Fruit fly (Drosophila melanogaster) whole organism, embryonic: Measurements from ENCODE around the gene CG18213.

Experiments
- CG10462 ChIP-seq: fragments of 200-800 bp; sonication (Bioruptor generic); optimal IDR thresholded peaks from 2 replicates; lab custom pipeline; 2016; ENCODE audit warnings: missing biosample characterization, missing genetic modification characterization
- CG11085 ChIP-seq: fragments of 200-800 bp; sonication (Bioruptor generic); IDR thresholded peaks from 2 replicates; pipeline ENCODE4 v1.3.6; 2022; ENCODE audit warnings: missing biosample characterization, missing genetic modification characterization
- CG11504 ChIP-seq: fragments of 200-800 bp; sonication (Bioruptor generic); optimal IDR thresholded peaks from 3 replicates; lab custom pipeline; 2019; ENCODE audit warnings: missing biosample characterization, mild to moderate bottlenecking, missing genetic modification characterization, moderate library complexity
- CG12299 ChIP-seq: fragments of 200-800 bp; sonication (Bioruptor generic); optimal IDR thresholded peaks from 2 replicates; lab custom pipeline; 2018; ENCODE audit warnings: missing biosample characterization, mild to moderate bottlenecking, missing genetic modification characterization
- CG12391 ChIP-seq: fragments of 200-800 bp; sonication (Bioruptor generic); optimal IDR thresholded peaks from 3 replicates; lab custom pipeline; 2018; ENCODE audit warnings: missing biosample characterization, mild to moderate bottlenecking, missing genetic modification characterization, moderate library complexity
- CG13424 ChIP-seq: fragments of 200-800 bp; sonication (Bioruptor generic); optimal IDR thresholded peaks from 2 replicates; lab custom pipeline; 2019; ENCODE audit warnings: missing biosample characterization, mild to moderate bottlenecking, missing genetic modification characterization, moderate library complexity
- CG13775 ChIP-seq: fragments of 200-800 bp; sonication (Bioruptor generic); optimal IDR thresholded peaks from 3 replicates; lab custom pipeline; 2017; ENCODE audit warnings: missing biosample characterization, mild to moderate bottlenecking, missing genetic modification characterization
- CG14667 ChIP-seq: fragments of 200-800 bp; sonication (Bioruptor generic); IDR thresholded peaks from 2 replicates; pipeline ENCODE4 v1.3.6; 2022; ENCODE audit warnings: missing biosample characterization, missing genetic modification characterization
- CG16815 ChIP-seq: fragments of 200-800 bp; sonication (Bioruptor generic); optimal IDR thresholded peaks from 3 replicates; lab custom pipeline; 2017; ENCODE audit warnings: missing biosample characterization, mild to moderate bottlenecking, missing genetic modification characterization
- CG17829 ChIP-seq: fragments of 200-800 bp; optimal IDR thresholded peaks from 2 replicates; lab custom pipeline; 2019; ENCODE audit warnings: missing biosample characterization, mild to moderate bottlenecking, missing genetic modification characterization, moderate library complexity
- CG2129 ChIP-seq: fragments of 200-800 bp; sonication (Bioruptor generic); IDR thresholded peaks from 2 replicates; pipeline ENCODE4 v1.3.6; 2022; ENCODE audit warnings: missing biosample characterization, missing genetic modification characterization; ENCODE audit not compliant: partially characterized antibody
- CG2875 ChIP-seq: fragments of 200-800 bp; sonication (Bioruptor generic); optimal IDR thresholded peaks from 2 replicates; lab custom pipeline; 2017; ENCODE audit warnings: missing biosample characterization, mild to moderate bottlenecking, missing genetic modification characterization, missing genetic modification reagents
- CG30020 ChIP-seq: fragments of 200-800 bp; optimal IDR thresholded peaks from 2 replicates; lab custom pipeline; 2019; ENCODE audit warnings: missing biosample characterization, mild to moderate bottlenecking, missing genetic modification characterization, moderate library complexity
- CG3847 ChIP-seq: fragments of 200-800 bp; sonication (Bioruptor generic); IDR thresholded peaks from 2 replicates; pipeline ENCODE4 v1.3.6; 2022; ENCODE audit warnings: missing biosample characterization, missing genetic modification characterization
- CG43689 ChIP-seq: fragments of 200-800 bp; sonication (Bioruptor generic); IDR thresholded peaks from 2 replicates; pipeline ENCODE4 v1.3.6; 2022; ENCODE audit warnings: missing biosample characterization, missing genetic modification characterization
- CG5953 ChIP-seq: fragments of 200-800 bp; sonication (Bioruptor generic); IDR thresholded peaks from 2 replicates; pipeline ENCODE4 v1.3.6; 2022; ENCODE audit warnings: missing biosample characterization, missing genetic modification characterization
- CG6272 ChIP-seq: fragments of 200-800 bp; sonication (Bioruptor generic); IDR thresholded peaks from 2 replicates; pipeline ENCODE4 v1.3.6; 2022; ENCODE audit warnings: missing biosample characterization, missing genetic modification characterization
- CG6813 ChIP-seq: fragments of 200-800 bp; sonication (Bioruptor generic); optimal IDR thresholded peaks from 2 replicates; lab custom pipeline; 2017; ENCODE audit warnings: missing biosample characterization, missing genetic modification characterization, mild to moderate bottlenecking, moderate library complexity, missing genetic modification reagents
- CG9727 ChIP-seq: fragments of 200-800 bp; sonication (Bioruptor generic); optimal IDR thresholded peaks from 3 replicates; lab custom pipeline; 2017; ENCODE audit warnings: missing biosample characterization, mild to moderate bottlenecking, missing genetic modification characterization
- D19A ChIP-seq: fragments of 200-800 bp; optimal IDR thresholded peaks from 3 replicates; lab custom pipeline; 2019; ENCODE audit warnings: missing biosample characterization, mild to moderate bottlenecking, missing genetic modification characterization, moderate library complexity
- Dek ChIP-seq: fragments of 200-800 bp; sonication (Bioruptor generic); optimal IDR thresholded peaks from 3 replicates; lab custom pipeline; 2019; ENCODE audit warnings: missing biosample characterization, mild to moderate bottlenecking, missing genetic modification characterization, moderate library complexity
- Gsc ChIP-seq: fragments of 200-800 bp; sonication (Bioruptor generic); IDR thresholded peaks from 2 replicates; pipeline ENCODE4 v1.3.6; 2022; ENCODE audit warnings: missing biosample characterization, missing genetic modification characterization
- Kr ChIP-seq: fragments of 200-800 bp; sonication (Bioruptor generic); optimal IDR thresholded peaks from 2 replicates; lab custom pipeline; 2017; ENCODE audit warnings: missing biosample characterization, mild to moderate bottlenecking, missing genetic modification characterization
- Optix ChIP-seq: fragments of 200-800 bp; sonication (Bioruptor generic); IDR thresholded peaks from 3 replicates; pipeline ENCODE4 v1.3.6; 2022; ENCODE audit warnings: missing biosample characterization, missing genetic modification characterization
- Ptx1 ChIP-seq: fragments of 200-800 bp; sonication (Bioruptor generic); IDR thresholded peaks from 2 replicates; pipeline ENCODE4 v1.3.6; 2022; ENCODE audit warnings: missing biosample characterization, missing genetic modification characterization
- Sox100B ChIP-seq: fragments of 200-800 bp; sonication (Bioruptor generic); optimal IDR thresholded peaks from 3 replicates; lab custom pipeline; 2018; ENCODE audit warnings: missing biosample characterization, mild to moderate bottlenecking, missing genetic modification characterization
- az2 ChIP-seq: fragments of 200-800 bp; sonication (Bioruptor generic); optimal IDR thresholded peaks from 3 replicates; lab custom pipeline; 2016; ENCODE audit warnings: missing biosample characterization, missing genetic modification characterization
- bsh ChIP-seq, 2 experiments: fragments of 200-800 bp; sonication (Bioruptor generic); optimal IDR thresholded peaks; 2 replicates each; lab custom pipeline; 2017 to 2018; ENCODE audit warnings: mild to moderate bottlenecking in 2 of 2, missing biosample characterization in 2 of 2, missing genetic modification characterization in 2 of 2, moderate library complexity in 1 of 2
- cas ChIP-seq: fragments of 200-800 bp; sonication (Bioruptor generic); IDR thresholded peaks from 2 replicates; pipeline ENCODE4 v1.3.6; 2022; ENCODE audit warnings: missing biosample characterization, missing genetic modification characterization
- dpn ChIP-seq, 2 experiments: fragments of 200-800 bp; sonication (Bioruptor generic); optimal IDR thresholded peaks; 3 replicates each; lab custom pipeline; 2016; ENCODE audit warnings: missing biosample characterization in 2 of 2, missing genetic modification characterization in 2 of 2
- esg ChIP-seq: fragments of 200-800 bp; sonication (Bioruptor generic); conservative IDR thresholded peaks from 2 replicates; pipeline ENCODE4 v1.3.6; 2022; ENCODE audit warnings: missing biosample characterization, missing genetic modification characterization
- fru ChIP-seq: fragments of >200 bp; optimal IDR thresholded peaks from 2 replicates; lab custom pipeline; 2017
- lmd ChIP-seq: fragments of 200-800 bp; sonication (Bioruptor generic); IDR thresholded peaks from 2 replicates; pipeline ENCODE4 v1.3.6; 2022; ENCODE audit warnings: missing biosample characterization, missing genetic modification characterization
- lola ChIP-seq, 3 experiments: fragments of >200 bp in 2 of 3; fragments of 200-800 bp in 1 of 3; sonication (Bioruptor generic) in 1 of 3; optimal IDR thresholded peaks; 2 replicates each; lab custom pipeline; 2017 to 2019; ENCODE audit warnings: missing biosample characterization in 3 of 3, missing genetic modification characterization in 3 of 3, mild to moderate bottlenecking in 1 of 3, moderate library complexity in 1 of 3
- mirr ChIP-seq: fragments of 200-800 bp; sonication (Bioruptor generic); optimal IDR thresholded peaks from 3 replicates; lab custom pipeline; 2018; ENCODE audit warnings: missing biosample characterization, mild to moderate bottlenecking, missing genetic modification characterization
- mld ChIP-seq: fragments of 200-800 bp; sonication (Bioruptor generic); IDR thresholded peaks from 3 replicates; pipeline ENCODE4 v1.3.6; 2022; ENCODE audit warnings: missing biosample characterization, missing genetic modification characterization; ENCODE audit not compliant: partially characterized antibody
- nmo ChIP-seq: fragments of 200-800 bp; sonication (Bioruptor generic); optimal IDR thresholded peaks from 2 replicates; lab custom pipeline; 2018; ENCODE audit warnings: missing biosample characterization, mild to moderate bottlenecking, missing genetic modification characterization, moderate library complexity
- oc ChIP-seq: fragments of 200-800 bp; sonication (Bioruptor generic); optimal IDR thresholded peaks from 2 replicates; lab custom pipeline; 2018; ENCODE audit warnings: missing biosample characterization, mild to moderate bottlenecking, missing genetic modification characterization, moderate library complexity
- prd ChIP-seq, 3 experiments: fragments of >200 bp in 2 of 3; fragments of 200-800 bp in 1 of 3; sonication (Bioruptor generic) in 1 of 3; optimal IDR thresholded peaks in 2 of 3; IDR thresholded peaks in 1 of 3; 2 replicates in 2 of 3; 3 replicates in 1 of 3; pipeline versions ENCODE4 v1.3.6 to Lab custom; 2017 to 2022; ENCODE audit warnings: missing biosample characterization in 1 of 3, missing genetic modification characterization in 1 of 3
- psq ChIP-seq: fragments of 200-800 bp; sonication (Bioruptor generic); optimal IDR thresholded peaks from 2 replicates; lab custom pipeline; 2017; ENCODE audit warnings: missing biosample characterization, missing genetic modification characterization
- ranshi ChIP-seq: fragments of 200-800 bp; sonication (Bioruptor generic); IDR thresholded peaks from 2 replicates; pipeline ENCODE4 v1.3.6; 2022; ENCODE audit warnings: missing biosample characterization, missing genetic modification characterization
- sqz ChIP-seq: fragments of 200-800 bp; sonication (Bioruptor generic); optimal IDR thresholded peaks from 3 replicates; lab custom pipeline; 2018; ENCODE audit warnings: missing biosample characterization, mild to moderate bottlenecking, missing genetic modification characterization
- tap ChIP-seq: fragments of 200-800 bp; optimal IDR thresholded peaks from 3 replicates; lab custom pipeline; 2019; ENCODE audit warnings: missing biosample characterization, mild to moderate bottlenecking, missing genetic modification characterization, moderate library complexity
- ttk ChIP-seq: fragments of 200-800 bp; sonication (Bioruptor generic); IDR thresholded peaks from 2 replicates; pipeline ENCODE4 v2.1.2; 2022; ENCODE audit warnings: missing biosample characterization, missing genetic modification characterization
- unpg ChIP-seq: fragments of 200-800 bp; sonication (Bioruptor generic); optimal IDR thresholded peaks from 3 replicates; lab custom pipeline; 2018; ENCODE audit warnings: missing biosample characterization, mild to moderate bottlenecking, missing genetic modification characterization, moderate library complexity
- vvl ChIP-seq: fragments of 200-800 bp; sonication (Bioruptor generic); IDR thresholded peaks from 2 replicates; pipeline ENCODE4 v1.3.6; 2022; ENCODE audit warnings: missing biosample characterization, missing genetic modification characterization
- wdn ChIP-seq: fragments of 200-800 bp; sonication (Bioruptor generic); IDR thresholded peaks from 2 replicates; pipeline ENCODE4 v1.3.6; 2022; ENCODE audit warnings: missing biosample characterization, missing genetic modification characterization

The CG18213 gene

dm6 chr3R:17052465-17053149 lies 12.6 kb upstream of the CG18213 start (continued):
- TF ChIP-seq Gsc (GFP tag; lab: Robert Waterston, UW): no peak

- no peak for TF ChIP-seq CG6272 (GFP tag; lab: Robert Waterston, UW)
- TF ChIP-seq CG3847 (GFP tag; lab: Robert Waterston, UW): peak; percentile 27; the same call in 1 of the 2 replicates
- peak; percentile 31 for TF ChIP-seq CG2875 (GFP tag; lab: Kevin White, UChicago)
- no peak for TF ChIP-seq ranshi (GFP tag; lab: Robert Waterston, UW)
- no peak for TF ChIP-seq mirr (GFP tag; lab: Kevin White, UChicago)
- TF ChIP-seq tap (tag; lab: Kevin White, UChicago): no peak
- peak; percentile 31 for TF ChIP-seq CG13775 (GFP tag; lab: Kevin White, UChicago)
- peak; percentile 31 for TF ChIP-seq CG16815
- peak; percentile 7 for TF ChIP-seq Sox100B (GFP tag; lab: Kevin White, UChicago)
- TF ChIP-seq CG5953: 0 out of 2 replicates have a peak, but pooled peaks have one; percentile 11
- peak in 1 of 2 experiments; percentile 42 for TF ChIP-seq bsh (GFP tag; optimal IDR thresholded peaks at IDR 0.05; lab: Kevin White, UChicago)
- peak; percentile 52 for TF ChIP-seq nmo
- no peak for TF ChIP-seq mld (GFP tag; lab: Robert Waterston, UW)
- TF ChIP-seq vvl: peak; percentile 20; the same call in 1 of the 2 replicates
- TF ChIP-seq lmd (GFP tag; lab: Robert Waterston, UW): 0 out of 2 replicates have a peak, but pooled peaks have one; percentile 12
- 0 out of 2 replicates have a peak, but pooled peaks have one; percentile 35 for TF ChIP-seq ttk (GFP tag; lab: Robert Waterston, UW)
- TF ChIP-seq CG12391 (tag; lab: Kevin White, UChicago): peak; percentile 50
- no peak for TF ChIP-seq CG12299
- TF ChIP-seq CG13424 (tag; lab: Kevin White, UChicago): peak; percentile 40
- peak; percentile 51; the same call in 1 of the 2 replicates for TF ChIP-seq esg (GFP tag; lab: Robert Waterston, UW)
- TF ChIP-seq CG2129 (GFP tag; lab: Robert Waterston, UW): no peak
- peak in 1 of 2 experiments; percentile 11 for TF ChIP-seq dpn (GFP tag; optimal IDR thresholded peaks at IDR 0.05; lab: Kevin White, UChicago)
- TF ChIP-seq CG14667: no peak
- TF ChIP-seq psq: no peak
- no peak for TF ChIP-seq cas (GFP tag; lab: Robert Waterston, UW)
- TF ChIP-seq CG6813 (GFP tag; lab: Kevin White, UChicago): peak; percentile 3
- peak; percentile 41; the same call in 1 of the 2 replicates for TF ChIP-seq Ptx1 (GFP tag; lab: Robert Waterston, UW)
- no peak for TF ChIP-seq sqz
- TF ChIP-seq CG11085: no peak
- TF ChIP-seq wdn: no peak
- no peak for TF ChIP-seq oc (tag; lab: Kevin White, UChicago)
- TF ChIP-seq lola (GFP tag; optimal IDR thresholded peaks at IDR 0.05; lab: Kevin White, UChicago): peak in 1 of 3 experiments; percentile 41
- peak; percentile 46 for TF ChIP-seq unpg (GFP tag; lab: Kevin White, UChicago)
- TF ChIP-seq D19A (tag; lab: Kevin White, UChicago): peak; percentile 8
- TF ChIP-seq Kr (GFP tag; lab: Kevin White, UChicago): no peak
- no peak for TF ChIP-seq CG43689 (GFP tag; lab: Robert Waterston, UW)
- TF ChIP-seq az2 (GFP tag; lab: Kevin White, UChicago): peak; percentile 23
- TF ChIP-seq Dek (tag; lab: Kevin White, UChicago): peak; percentile 5
- peak; percentile 26 for TF ChIP-seq CG9727 (GFP tag; lab: Kevin White, UChicago)
- no peak for TF ChIP-seq CG10462 (GFP tag; lab: Kevin White, UChicago)
- TF ChIP-seq Optix (GFP tag; lab: Robert Waterston, UW): no peak
- TF ChIP-seq CG17829: peak; percentile 49
- no peak for TF ChIP-seq CG30020
- peak; percentile 32 for TF ChIP-seq CG11504 (tag; lab: Kevin White, UChicago)
- TF ChIP-seq fru: no peak
- TF ChIP-seq prd (optimal IDR thresholded peaks at IDR 0.05; lab: Kevin White, UChicago): no peak
- TF ChIP-seq prd (GFP tag; IDR thresholded peaks at IDR 0.05; lab: Robert Waterston, UW): peak; percentile 51; the same call in 2 of the 3 replicates
Measured at dm6 chr3R:17048867-17049266, 8.9 kb upstream of the CG18213 start.
